Worm (Caenorhabditis elegans) whole organism, mixed stage, embryonic: ENCODE data around the gene nmur-3.

Experiments
- bed-3 ChIP-seq: fragments of 200-800 bp; sonication (Bioruptor generic); optimal IDR thresholded peaks from 3 replicates; lab custom pipeline; 2018; ENCODE audit warnings: mild to moderate bottlenecking, missing genetic modification characterization, moderate library complexity, missing compliant biosample characterization
- blmp-1 ChIP-seq: fragments of 150-350 bp; optimal IDR thresholded peaks from 2 replicates; lab custom pipeline; 2014; ENCODE audit warnings: missing biosample characterization, missing genetic modification characterization
- ceh-39 ChIP-seq: fragments of 150-350 bp; optimal IDR thresholded peaks from 2 replicates; lab custom pipeline; 2014; ENCODE audit warnings: missing biosample characterization, missing genetic modification characterization
- ceh-43 ChIP-seq: fragments of 200-800 bp; sonication (Bioruptor generic); optimal IDR thresholded peaks from 2 replicates; lab custom pipeline; 2018; ENCODE audit warnings: mild to moderate bottlenecking, missing genetic modification characterization, moderate library complexity, missing compliant biosample characterization
- ceh-83 ChIP-seq: fragments of 200-800 bp; sonication (Bioruptor generic); optimal IDR thresholded peaks from 2 replicates; lab custom pipeline; 2018; ENCODE audit warnings: mild to moderate bottlenecking, missing genetic modification characterization, missing compliant biosample characterization
- ces-1 ChIP-seq: fragments of 150-350 bp; optimal IDR thresholded peaks from 2 replicates; lab custom pipeline; 2014; ENCODE audit warnings: missing biosample characterization, missing genetic modification reagents, missing genetic modification characterization
- cnd-1 ChIP-seq: fragments of 200-800 bp; sonication (Bioruptor generic); optimal IDR thresholded peaks from 2 replicates; lab custom pipeline; 2018; ENCODE audit warnings: mild to moderate bottlenecking, missing genetic modification characterization, missing compliant biosample characterization
- drap-1 ChIP-seq: fragments of 200-800 bp; sonication (Bioruptor generic); optimal IDR thresholded peaks from 3 replicates; lab custom pipeline; 2018; ENCODE audit warnings: mild to moderate bottlenecking, missing genetic modification characterization, missing compliant biosample characterization
- elt-1 ChIP-seq: sonication (generic microtip); optimal IDR thresholded peaks from 2 replicates; lab custom pipeline; 2017; ENCODE audit warnings: missing genetic modification characterization, mild to moderate bottlenecking, missing compliant biosample characterization, antibody characterized with exemption, moderate library complexity, borderline replicate concordance; ENCODE audit not compliant: insufficient read depth
- flh-1 ChIP-seq: fragments of 200-800 bp; sonication (Bioruptor generic); optimal IDR thresholded peaks from 2 replicates; lab custom pipeline; 2018; ENCODE audit warnings: mild to moderate bottlenecking, missing genetic modification characterization, moderate library complexity, missing compliant biosample characterization
- ham-2 ChIP-seq: fragments of 200-800 bp; sonication (Bioruptor generic); optimal IDR thresholded peaks from 2 replicates; lab custom pipeline; 2018; ENCODE audit warnings: mild to moderate bottlenecking, missing genetic modification characterization, missing compliant biosample characterization
- hlh-1 ChIP-seq: fragments of 150-350 bp; optimal IDR thresholded peaks from 2 replicates; lab custom pipeline; 2014; ENCODE audit warnings: missing biosample characterization, missing genetic modification reagents, missing genetic modification characterization
- lin-13 ChIP-seq: fragments of 150-350 bp; optimal IDR thresholded peaks from 2 replicates; lab custom pipeline; 2014; ENCODE audit warnings: missing biosample characterization, missing genetic modification characterization
- lin-32 ChIP-seq: fragments of 200-800 bp; sonication (Bioruptor generic); optimal IDR thresholded peaks from 2 replicates; lab custom pipeline; 2018; ENCODE audit warnings: mild to moderate bottlenecking, missing genetic modification characterization, missing compliant biosample characterization
- lsy-2 ChIP-seq: fragments of 150-350 bp; optimal IDR thresholded peaks from 2 replicates; lab custom pipeline; 2014; ENCODE audit warnings: missing biosample characterization, missing genetic modification characterization
- mab-5 ChIP-seq: fragments of 150-350 bp; optimal IDR thresholded peaks from 2 replicates; lab custom pipeline; 2014; ENCODE audit warnings: missing biosample characterization, missing genetic modification characterization
- mls-2 ChIP-seq: sonication (generic microtip); optimal IDR thresholded peaks from 2 replicates; lab custom pipeline; 2016; ENCODE audit warnings: mild to moderate bottlenecking, missing genetic modification characterization, moderate library complexity, missing compliant biosample characterization
- nhr-12 ChIP-seq: fragments of 150-350 bp; optimal IDR thresholded peaks from 2 replicates; lab custom pipeline; 2014; ENCODE audit warnings: missing biosample characterization, missing genetic modification characterization
- nhr-2 ChIP-seq: fragments of 150-350 bp; optimal IDR thresholded peaks from 2 replicates; lab custom pipeline; 2014; ENCODE audit warnings: missing biosample characterization, missing genetic modification characterization
- nhr-237 ChIP-seq: fragments of 150-350 bp; optimal IDR thresholded peaks from 2 replicates; lab custom pipeline; 2014; ENCODE audit warnings: missing biosample characterization, missing genetic modification characterization
- nhr-76 ChIP-seq: sonication (generic microtip); optimal IDR thresholded peaks from 2 replicates; lab custom pipeline; 2017; ENCODE audit warnings: missing biosample characterization, missing genetic modification characterization
- pha-4 ChIP-seq: fragments of 150-350 bp; optimal IDR thresholded peaks from 2 replicates; lab custom pipeline; 2018; ENCODE audit warnings: missing biosample characterization, missing genetic modification reagents, missing genetic modification characterization
- sem-2 ChIP-seq: fragments of 200-800 bp; sonication (Bioruptor generic); optimal IDR thresholded peaks from 2 replicates; lab custom pipeline; 2018; ENCODE audit warnings: mild to moderate bottlenecking, missing genetic modification characterization, missing compliant biosample characterization
- sptf-1 ChIP-seq: sonication (generic microtip); optimal IDR thresholded peaks from 2 replicates; lab custom pipeline; 2017; ENCODE audit warnings: mild to moderate bottlenecking, missing genetic modification characterization, moderate library complexity, missing compliant biosample characterization
- tbx-8 ChIP-seq: fragments of 200-800 bp; sonication (Bioruptor generic); optimal IDR thresholded peaks from 2 replicates; lab custom pipeline; 2018; ENCODE audit warnings: mild to moderate bottlenecking, missing genetic modification characterization, moderate library complexity, missing compliant biosample characterization
- unc-120 ChIP-seq: sonication (generic microtip); optimal IDR thresholded peaks from 2 replicates; lab custom pipeline; 2017; ENCODE audit warnings: missing genetic modification characterization, missing compliant biosample characterization; ENCODE audit not compliant: poor library complexity, severe bottlenecking
- unc-39 ChIP-seq: fragments of 150-350 bp; optimal IDR thresholded peaks from 2 replicates; lab custom pipeline; 2014; ENCODE audit warnings: missing biosample characterization, missing genetic modification characterization
- unc-62 ChIP-seq: fragments of 150-350 bp; optimal IDR thresholded peaks from 2 replicates; lab custom pipeline; 2014; ENCODE audit warnings: missing biosample characterization, missing genetic modification reagents, missing genetic modification characterization
- zip-8 ChIP-seq: fragments of 150-350 bp; optimal IDR thresholded peaks from 2 replicates; lab custom pipeline; 2014; ENCODE audit warnings: missing biosample characterization, missing genetic modification characterization
- ztf-11 ChIP-seq: fragments of 150-350 bp; optimal IDR thresholded peaks from 2 replicates; lab custom pipeline; 2014; ENCODE audit warnings: missing biosample characterization, missing genetic modification characterization

The nmur-3 gene

ce11 chrX:4444843-4445242, 21.5 kb upstream of the nmur-3 start:
- TF ChIP-seq hlh-1 (tag; lab: Kevin White, UChicago) (no peak), drap-1 (GFP tag; lab: Kevin White, UChicago) (peak; percentile 13), mls-2 (tag; lab: Kevin White, UChicago) (no peak), sptf-1 (peak; percentile 38), lsy-2 (tag; lab: Kevin White, UChicago) (no peak), zip-8 (no peak), unc-120 (peak; percentile 14), bed-3 (no peak), blmp-1 (tag; lab: Kevin White, UChicago) (no peak), unc-62 (GFP tag; lab: Kevin White, UChicago) (no peak), ceh-83 (GFP tag; lab: Kevin White, UChicago) (peak; percentile 74)

DNA sequence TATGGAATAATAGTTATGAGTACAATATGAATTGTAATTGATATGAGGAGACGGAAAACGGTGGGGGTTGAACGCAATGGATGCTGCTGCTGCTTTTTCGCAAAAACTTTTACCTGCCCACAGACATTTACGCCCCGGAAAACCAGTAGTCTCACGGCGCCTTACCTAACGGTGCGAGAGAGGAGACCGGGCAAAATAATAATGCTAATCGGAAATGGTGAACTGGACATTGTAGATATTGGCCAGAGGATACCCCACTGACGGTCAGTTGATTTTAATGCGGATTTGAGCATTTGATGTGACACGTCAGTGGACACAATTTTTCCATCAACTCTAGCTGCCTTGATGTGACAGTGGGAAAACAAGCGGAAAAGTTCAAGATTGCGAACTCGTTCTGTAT, 18.0 kb upstream of the nmur-3 start, which contains the start of gene mltn-13:
mltn-13 (minus strand) TSS at position 101 of the 400 bp plus-strand sequence.
- TF ChIP-seq bed-3 (no peak), ceh-39 (tag; lab: Kevin White, UChicago) (no peak), ceh-43 (no peak), pha-4 (tag; lab: Kevin White, UChicago) (no peak), sem-2 (GFP tag; lab: Kevin White, UChicago) (no peak), lin-13 (tag; lab: Kevin White, UChicago) (no peak), ces-1 (GFP tag; lab: Kevin White, UChicago) (no peak), unc-62 (GFP tag; lab: Kevin White, UChicago) (no peak), elt-1 (no peak)
- TF ChIP-seq, all 35 proteins: peak for 0

DNA sequence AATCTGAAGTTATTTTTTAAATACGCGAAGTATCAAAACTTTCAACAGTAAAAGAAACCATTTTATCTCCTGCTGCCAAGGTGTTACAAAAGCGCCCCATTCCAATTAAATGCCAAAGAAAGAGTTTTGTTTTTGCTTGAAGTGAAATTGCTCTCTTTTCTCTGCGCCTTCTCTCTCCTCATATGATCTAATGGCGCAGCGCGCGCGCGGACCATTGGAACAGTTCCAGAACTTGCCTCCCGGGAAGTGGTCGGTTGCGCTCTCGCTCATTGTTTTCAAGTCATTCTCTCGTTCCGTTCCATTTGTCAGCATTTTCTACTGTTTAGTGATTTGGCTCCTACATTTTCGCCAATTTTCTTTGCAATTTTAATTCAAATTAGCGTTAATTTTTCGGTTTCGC, 14.4 kb upstream of the nmur-3 start:
- no peak for TF ChIP-seq tbx-8 (GFP tag; lab: Kevin White, UChicago)
- no peak for TF ChIP-seq ceh-43
- TF ChIP-seq unc-39 (tag; lab: Kevin White, UChicago) = no peak
- TF ChIP-seq ceh-83 (GFP tag; lab: Kevin White, UChicago) = no peak
- no peak for TF ChIP-seq cnd-1
- no peak for TF ChIP-seq lsy-2 (tag; lab: Kevin White, UChicago)
- no peak for TF ChIP-seq flh-1 (GFP tag; lab: Kevin White, UChicago)
- TF ChIP-seq ztf-11 = no peak
- no peak for TF ChIP-seq ces-1 (GFP tag; lab: Kevin White, UChicago)
- TF ChIP-seq nhr-237 = no peak
- no peak for TF ChIP-seq nhr-2 (tag; lab: Kevin White, UChicago)
- TF ChIP-seq unc-62 (GFP tag; lab: Kevin White, UChicago) = no peak
- TF ChIP-seq blmp-1 (tag; lab: Kevin White, UChicago) = no peak
- no peak for TF ChIP-seq ham-2 (GFP tag; lab: Kevin White, UChicago)
- no peak for TF ChIP-seq sem-2 (GFP tag; lab: Kevin White, UChicago)
- no peak for TF ChIP-seq nhr-76 (tag; lab: Kevin White, UChicago)
- no peak for TF ChIP-seq bed-3
- TF ChIP-seq lin-13 (tag; lab: Kevin White, UChicago) = no peak
- TF ChIP-seq, all 35 proteins: peak for 0

DNA sequence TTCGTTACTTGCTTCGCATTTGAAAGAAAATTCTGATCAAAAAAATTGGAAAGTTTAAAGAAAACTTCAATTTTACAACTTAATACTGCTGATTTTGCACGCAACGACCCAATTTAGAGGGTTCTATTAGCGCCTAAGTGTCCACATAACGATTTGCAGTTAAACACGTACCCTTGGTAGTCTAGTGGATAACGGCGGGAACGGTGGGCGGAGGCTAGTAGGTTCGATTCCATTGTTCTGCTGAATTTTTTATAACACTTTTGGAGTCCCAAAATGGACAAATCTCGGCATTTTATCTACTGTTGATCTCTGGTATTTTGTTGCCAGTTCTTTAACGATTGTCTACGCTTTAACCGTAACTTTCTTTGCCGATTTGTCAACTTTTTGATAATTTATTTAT, 13.2 kb upstream of the nmur-3 start:
- TF ChIP-seq cnd-1 (no peak), hlh-1 (tag; lab: Kevin White, UChicago) (no peak), tbx-8 (GFP tag; lab: Kevin White, UChicago) (no peak), elt-1 (no peak)
- TF ChIP-seq, all 35 proteins: peak for 0

- TF ChIP-seq ham-2 (GFP tag; lab: Kevin White, UChicago) (no peak), nhr-12 (no peak), sptf-1 (no peak), nhr-2 (tag; lab: Kevin White, UChicago) (no peak), mab-5 (tag; lab: Kevin White, UChicago) (no peak), lin-32 (GFP tag; lab: Kevin White, UChicago) (no peak), nhr-76 (tag; lab: Kevin White, UChicago) (no peak), mls-2 (tag; lab: Kevin White, UChicago) (no peak), pha-4 (tag; lab: Kevin White, UChicago) (no peak), ces-1 (GFP tag; lab: Kevin White, UChicago) (no peak), flh-1 (GFP tag; lab: Kevin White, UChicago) (no peak)
These were observed 12.5 kb upstream of the nmur-3 start, which contains the start of gene F02E8.4 for ce11 chrX:4453820-4454219. Gene F02E8.4, plus strand, starts transcription at chrX:4454120.
